Worm (Caenorhabditis elegans) whole organism, early embryonic: ENCODE results near the gene tni-1.

ENCODE experiments used
- F13C5.2 ChIP-seq: sonication (generic microtip); optimal IDR thresholded peaks from 2 replicates; lab custom pipeline; 2017; ENCODE audit warnings: mild to moderate bottlenecking, missing genetic modification characterization, inconsistent platforms, missing compliant biosample characterization
- ama-1 ChIP-seq: fragments of 150-350 bp; optimal IDR thresholded peaks from 2 replicates; lab custom pipeline; 2014
- ceh-13 ChIP-seq: fragments of 200-800 bp; sonication (Bioruptor generic); optimal IDR thresholded peaks from 2 replicates; lab custom pipeline; 2018; ENCODE audit warnings: mild to moderate bottlenecking, missing genetic modification characterization, missing compliant biosample characterization
- ceh-36 ChIP-seq: sonication (generic microtip); optimal IDR thresholded peaks from 2 replicates; lab custom pipeline; 2016; ENCODE audit warnings: missing genetic modification characterization, inconsistent platforms, missing compliant biosample characterization
- ets-7 ChIP-seq: sonication (generic microtip); optimal IDR thresholded peaks from 2 replicates; lab custom pipeline; 2016; ENCODE audit warnings: missing genotype, missing genetic modification characterization, missing compliant biosample characterization
- flt-1 ChIP-seq: fragments of 200-800 bp; sonication (Bioruptor generic); IDR thresholded peaks from 2 replicates; pipeline ENCODE4 v1.3.6; 2022; ENCODE audit warnings: missing genetic modification characterization, missing compliant biosample characterization
- hmbx-1 ChIP-seq: sonication (generic microtip); optimal IDR thresholded peaks from 2 replicates; lab custom pipeline; 2016; ENCODE audit warnings: mild to moderate bottlenecking, missing genetic modification characterization, missing compliant biosample characterization
- hmg-4 ChIP-seq: fragments of 200-800 bp; sonication (Bioruptor generic); optimal IDR thresholded peaks from 2 replicates; lab custom pipeline; 2018; ENCODE audit warnings: mild to moderate bottlenecking, missing genetic modification characterization, missing compliant biosample characterization
- hnd-1 ChIP-seq: sonication (generic microtip); optimal IDR thresholded peaks from 2 replicates; lab custom pipeline; 2016; ENCODE audit warnings: missing genetic modification characterization, missing compliant biosample characterization
- pes-1 ChIP-seq: fragments of 200-800 bp; sonication (Bioruptor generic); IDR thresholded peaks from 2 replicates; pipeline ENCODE4 v1.3.6; 2022; ENCODE audit warnings: missing genetic modification reagents, missing genetic modification characterization, missing compliant biosample characterization
- scrt-1 ChIP-seq: fragments of 200-800 bp; sonication (Bioruptor generic); IDR thresholded peaks from 2 replicates; pipeline ENCODE4 v1.3.6; 2022; ENCODE audit warnings: missing genetic modification characterization, missing compliant biosample characterization
- sea-1 ChIP-seq: fragments of 200-800 bp; sonication (Bioruptor generic); conservative IDR thresholded peaks from 2 replicates; pipeline ENCODE4 v1.3.6; 2022; ENCODE audit warnings: missing genetic modification characterization, missing compliant biosample characterization
- tbx-11 ChIP-seq: fragments of 200-800 bp; sonication (Bioruptor generic); IDR thresholded peaks from 2 replicates; pipeline ENCODE4 v1.3.6; 2022; ENCODE audit warnings: missing genetic modification characterization, missing compliant biosample characterization
- tra-4 ChIP-seq: sonication (generic microtip); optimal IDR thresholded peaks from 2 replicates; lab custom pipeline; 2017; ENCODE audit warnings: missing genetic modification characterization, missing compliant biosample characterization

ce11 chrX:11344899-11345298 is 32.4 kb downstream of the tni-1 start:
- TF ChIP-seq ets-7 (tag; lab: Kevin White, UChicago): no peak
- TF ChIP-seq ama-1: no peak
- TF ChIP-seq sea-1 (GFP tag; lab: Robert Waterston, UW): no peak
- TF ChIP-seq hmg-4 (GFP tag; lab: Kevin White, UChicago): no peak
- TF ChIP-seq ceh-13 (GFP tag; lab: Kevin White, UChicago): no peak
- TF ChIP-seq tra-4: no peak
- no peak for TF ChIP-seq pes-1 (GFP tag; lab: Robert Waterston, UW)
- TF ChIP-seq F13C5.2 (tag; lab: Kevin White, UChicago): no peak
- TF ChIP-seq ceh-36: no peak
- TF ChIP-seq flt-1: no peak
- no peak for TF ChIP-seq hnd-1 (tag; lab: Kevin White, UChicago)
- TF ChIP-seq hmbx-1 (tag; lab: Kevin White, UChicago): no peak
- TF ChIP-seq scrt-1 (GFP tag; lab: Robert Waterston, UW): no peak
- TF ChIP-seq tbx-11: no peak
